Worm (Caenorhabditis elegans) whole organism, L4 larva: ENCODE measurements around the gene Y97E10AR.4.

ENCODE experiments used
- F37D6.2 ChIP-seq: sonication (generic microtip); optimal IDR thresholded peaks from 2 replicates; lab custom pipeline; 2016; ENCODE audit warnings: mild to moderate bottlenecking, missing genetic modification characterization, missing compliant biosample characterization
- F44E2.7 ChIP-seq: fragments of 200-800 bp; sonication (Bioruptor generic); IDR thresholded peaks from 2 replicates; pipeline ENCODE4 v2.1.2; 2022; ENCODE audit warnings: missing genetic modification characterization, missing compliant biosample characterization
- F49E8.2 ChIP-seq: sonication (generic microtip); optimal IDR thresholded peaks from 2 replicates; lab custom pipeline; 2016; ENCODE audit warnings: missing compliant biosample characterization, mild to moderate bottlenecking, missing genetic modification characterization, borderline replicate concordance
- R02D3.7 ChIP-seq: fragments of 150-350 bp; sonication (generic microtip); optimal IDR thresholded peaks from 3 replicates; lab custom pipeline; 2014; ENCODE audit warnings: missing biosample characterization, missing genetic modification characterization
- T20F7.1 ChIP-seq: fragments of 200-800 bp; sonication (Bioruptor generic); optimal IDR thresholded peaks from 2 replicates; lab custom pipeline; 2018; ENCODE audit warnings: mild to moderate bottlenecking, missing genetic modification characterization, missing compliant biosample characterization
- Y48G9A.11 ChIP-seq: fragments of 200-800 bp; sonication (Bioruptor generic); IDR thresholded peaks from 2 replicates; pipeline ENCODE4 v1.3.6; 2022; ENCODE audit warnings: missing genetic modification reagents, missing genetic modification characterization, missing compliant biosample characterization
- Y5F2A.4 ChIP-seq: fragments of 200-800 bp; sonication (Bioruptor generic); optimal IDR thresholded peaks from 2 replicates; lab custom pipeline; 2018; ENCODE audit warnings: mild to moderate bottlenecking, missing genetic modification characterization, missing compliant biosample characterization
- aha-1 ChIP-seq: fragments of 150-350 bp; peaks from one replicate; lab custom pipeline; 2014; ENCODE audit warnings: missing biosample characterization, missing genetic modification characterization
- ama-1 ChIP-seq: fragments of 150-350 bp; optimal IDR thresholded peaks from 2 replicates; lab custom pipeline; 2014; ENCODE audit warnings: inconsistent platforms, mixed read lengths
- ceh-20 ChIP-seq: fragments of 200-800 bp; sonication (Bioruptor generic); IDR thresholded peaks from 2 replicates; pipeline ENCODE4 v1.3.6; 2022; ENCODE audit warnings: missing genetic modification reagents, missing genetic modification characterization, missing compliant biosample characterization
- ceh-28 ChIP-seq: fragments of 150-350 bp; optimal IDR thresholded peaks from 2 replicates; lab custom pipeline; 2014; ENCODE audit warnings: missing biosample characterization, missing genetic modification reagents, missing genetic modification characterization
- ceh-44 ChIP-seq: fragments of 200-800 bp; sonication (Bioruptor generic); IDR thresholded peaks from 2 replicates; pipeline ENCODE4 v1.3.6; 2022; ENCODE audit warnings: missing genetic modification reagents, missing genetic modification characterization, missing compliant biosample characterization
- ces-1 ChIP-seq: fragments of 150-350 bp; sonication (generic microtip); optimal IDR thresholded peaks from 4 replicates; lab custom pipeline; 2014; ENCODE audit warnings: missing biosample characterization, missing genetic modification reagents, missing genetic modification characterization
- ctbp-1 ChIP-seq: fragments of 200-800 bp; sonication (Bioruptor generic); IDR thresholded peaks from 2 replicates; pipeline ENCODE4 v1.3.6; 2022; ENCODE audit warnings: missing genetic modification reagents, missing genetic modification characterization, missing compliant biosample characterization
- daf-16 ChIP-seq, 3 experiments: sonication (generic microtip); optimal IDR thresholded peaks; 2 replicates each; lab custom pipeline; 2016 to 2017; ENCODE audit warnings: missing genetic modification characterization in 3 of 3, missing genetic modification reagents in 3 of 3, mild to moderate bottlenecking in 2 of 3, missing compliant biosample characterization in 2 of 3, missing biosample characterization in 1 of 3, moderate library complexity in 1 of 3
- daf-19 ChIP-seq: fragments of 200-800 bp; sonication (Bioruptor generic); conservative IDR thresholded peaks from 2 replicates; pipeline ENCODE4 v1.3.6; 2022; ENCODE audit warnings: missing genetic modification characterization, missing compliant biosample characterization
- dmd-6 ChIP-seq: fragments of 200-800 bp; sonication (Bioruptor generic); IDR thresholded peaks from 2 replicates; pipeline ENCODE4 v1.3.6; 2022; ENCODE audit warnings: missing genetic modification reagents, missing genetic modification characterization, missing compliant biosample characterization
- dpl-1 ChIP-seq: fragments of 150-350 bp; optimal IDR thresholded peaks from 2 replicates; lab custom pipeline; 2014; ENCODE audit warnings: missing biosample characterization, missing genetic modification reagents, missing genetic modification characterization
- duxl-1 ChIP-seq: sonication (generic microtip); optimal IDR thresholded peaks from 2 replicates; lab custom pipeline; 2016; ENCODE audit warnings: mild to moderate bottlenecking, missing genetic modification characterization, moderate library complexity, missing compliant biosample characterization; ENCODE audit not compliant: poor library complexity
- dve-1 ChIP-seq: sonication (generic microtip); optimal IDR thresholded peaks from 2 replicates; lab custom pipeline; 2017; ENCODE audit warnings: antibody characterized with exemption, mild to moderate bottlenecking, missing genetic modification characterization, missing compliant biosample characterization; ENCODE audit not compliant: insufficient read depth
- egl-43 ChIP-seq: fragments of 200-800 bp; sonication (Bioruptor generic); IDR thresholded peaks from 2 replicates; pipeline ENCODE4 v1.3.6; 2022; ENCODE audit warnings: missing genetic modification reagents, missing genetic modification characterization, missing compliant biosample characterization
- fkh-10 ChIP-seq: fragments of 150-350 bp; optimal IDR thresholded peaks from 2 replicates; lab custom pipeline; 2014; ENCODE audit warnings: missing biosample characterization, missing genetic modification reagents, missing genetic modification characterization
- fos-1 ChIP-seq: fragments of 150-350 bp; optimal IDR thresholded peaks from 2 replicates; lab custom pipeline; 2014; ENCODE audit warnings: missing biosample characterization, missing genetic modification characterization
- hlh-11 ChIP-seq: fragments of 200-800 bp; sonication (Bioruptor generic); optimal IDR thresholded peaks from 2 replicates; lab custom pipeline; 2018; ENCODE audit warnings: mild to moderate bottlenecking, missing genetic modification characterization, missing compliant biosample characterization
- hlh-30 ChIP-seq: sonication (generic microtip); optimal IDR thresholded peaks from 2 replicates; lab custom pipeline; 2017; ENCODE audit warnings: antibody characterized with exemption, mild to moderate bottlenecking, missing genetic modification characterization, missing compliant biosample characterization; ENCODE audit not compliant: insufficient read depth
- hmg-1.1 ChIP-seq: fragments of 200-800 bp; sonication (Bioruptor generic); IDR thresholded peaks from 2 replicates; pipeline ENCODE4 v1.3.6; 2022; ENCODE audit warnings: missing genetic modification reagents, missing genetic modification characterization, missing compliant biosample characterization
- lin-1 ChIP-seq: fragments of 200-800 bp; sonication (Bioruptor generic); IDR thresholded peaks from 2 replicates; pipeline ENCODE4 v1.3.6; 2022; ENCODE audit warnings: missing genetic modification reagents, missing genetic modification characterization, missing compliant biosample characterization
- lin-38 ChIP-seq: fragments of 200-800 bp; sonication (Bioruptor generic); IDR thresholded peaks from 2 replicates; pipeline ENCODE4 v1.3.6; 2022; ENCODE audit warnings: missing genetic modification reagents, missing genetic modification characterization, missing compliant biosample characterization
- mdt-29 ChIP-seq: fragments of 200-800 bp; sonication (Bioruptor generic); IDR thresholded peaks from 2 replicates; pipeline ENCODE4 v1.3.6; 2022; ENCODE audit warnings: missing genetic modification reagents, missing genetic modification characterization, missing compliant biosample characterization
- mep-1 ChIP-seq: fragments of 150-350 bp; sonication (generic microtip); optimal IDR thresholded peaks from 3 replicates; lab custom pipeline; 2014; ENCODE audit warnings: missing biosample characterization, missing genetic modification characterization
- mes-2 ChIP-seq: sonication (generic microtip); optimal IDR thresholded peaks from 2 replicates; lab custom pipeline; 2016; ENCODE audit warnings: missing genotype, mild to moderate bottlenecking, missing genetic modification characterization, missing compliant biosample characterization; ENCODE audit not compliant: poor library complexity, severe bottlenecking
- nhr-102 ChIP-seq: sonication (generic microtip); optimal IDR thresholded peaks from 2 replicates; lab custom pipeline; 2016; ENCODE audit warnings: mild to moderate bottlenecking, missing genetic modification characterization, moderate library complexity, missing compliant biosample characterization
- nhr-28 ChIP-seq: fragments of 150-350 bp; optimal IDR thresholded peaks from 2 replicates; lab custom pipeline; 2014; ENCODE audit warnings: missing biosample characterization, missing genetic modification characterization
- nhr-48 ChIP-seq: sonication (generic microtip); optimal IDR thresholded peaks from 2 replicates; lab custom pipeline; 2016; ENCODE audit warnings: mild to moderate bottlenecking, missing genetic modification characterization, missing compliant biosample characterization
- pqm-1 ChIP-seq: sonication (generic microtip); optimal IDR thresholded peaks from 2 replicates; lab custom pipeline; 2017; ENCODE audit warnings: missing biosample characterization, missing genetic modification characterization
- saeg-2 ChIP-seq: fragments of 200-800 bp; sonication (Bioruptor generic); IDR thresholded peaks from 2 replicates; pipeline ENCODE4 v1.3.6; 2022; ENCODE audit warnings: missing genetic modification reagents, missing genetic modification characterization, missing compliant biosample characterization
- snpc-1.2 ChIP-seq: fragments of 200-800 bp; sonication (Bioruptor generic); IDR thresholded peaks from 2 replicates; pipeline ENCODE4 v1.3.6; 2022; ENCODE audit warnings: missing genetic modification reagents, missing genetic modification characterization, missing compliant biosample characterization
- spr-3 ChIP-seq: fragments of 200-800 bp; sonication (Bioruptor generic); optimal IDR thresholded peaks from 2 replicates; lab custom pipeline; 2018; ENCODE audit warnings: mild to moderate bottlenecking, missing genetic modification characterization, missing compliant biosample characterization
- tag-97 ChIP-seq: fragments of 200-800 bp; sonication (Bioruptor generic); IDR thresholded peaks from 2 replicates; pipeline ENCODE4 v1.3.6; 2022; ENCODE audit warnings: missing genetic modification characterization, missing compliant biosample characterization
- unc-39 ChIP-seq: sonication (generic microtip); optimal IDR thresholded peaks from 2 replicates; lab custom pipeline; 2017; ENCODE audit warnings: missing biosample characterization, missing genetic modification characterization
- unc-62 ChIP-seq, 3 experiments: fragments of 150-350 bp in 1 of 3; sonication (generic microtip); optimal IDR thresholded peaks in 2 of 3; peaks in 1 of 3; 1 replicate in 1 of 3; 2 replicates in 2 of 3; lab custom pipeline; 2014 to 2017; ENCODE audit warnings: missing biosample characterization in 3 of 3, missing genetic modification characterization in 3 of 3, missing genetic modification reagents in 3 of 3, missing genotype in 1 of 3
- vab-7 ChIP-seq: fragments of 200-800 bp; sonication (Bioruptor generic); IDR thresholded peaks from 2 replicates; pipeline ENCODE4 v1.3.6; 2022; ENCODE audit warnings: missing genetic modification reagents, missing genetic modification characterization, missing compliant biosample characterization
- zag-1 ChIP-seq: fragments of 150-350 bp; optimal IDR thresholded peaks from 2 replicates; lab custom pipeline; 2014; ENCODE audit warnings: missing biosample characterization, missing genetic modification characterization
- zfp-3 ChIP-seq: fragments of 200-800 bp; sonication (Bioruptor generic); conservative IDR thresholded peaks from 2 replicates; pipeline ENCODE4 v1.3.6; 2022; ENCODE audit warnings: missing genetic modification reagents, missing genetic modification characterization, missing compliant biosample characterization

Y97E10AR.4 gene

DNA sequence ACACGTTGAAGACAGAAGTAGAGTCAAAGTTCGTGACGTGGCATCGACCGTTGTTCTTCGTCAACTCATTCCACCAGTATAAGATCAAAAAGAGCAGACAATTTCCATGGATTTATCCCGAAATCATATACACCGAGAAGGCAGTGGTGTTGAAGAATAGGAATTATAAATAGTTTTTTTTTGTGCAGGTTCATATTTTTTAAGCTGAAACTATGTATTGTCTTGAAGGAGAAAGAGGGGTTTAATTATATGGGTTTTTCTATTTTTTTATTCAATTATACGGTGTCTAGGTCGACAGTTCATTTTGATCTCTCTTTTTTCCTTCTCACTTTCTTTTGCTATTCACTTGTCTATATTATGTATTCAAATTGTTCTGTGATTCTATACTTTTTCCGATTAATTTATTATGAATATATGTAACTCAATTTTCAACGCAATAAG, 29.1 kb upstream of the Y97E10AR.4 start (continued):
- TF ChIP-seq daf-16 (GFP tag; optimal IDR thresholded peaks at IDR 0.05; lab: Kevin White, UChicago): no peak
- TF ChIP-seq daf-16 (tag; optimal IDR thresholded peaks at IDR 0.05; lab: Kevin White, UChicago): no peak

DNA sequence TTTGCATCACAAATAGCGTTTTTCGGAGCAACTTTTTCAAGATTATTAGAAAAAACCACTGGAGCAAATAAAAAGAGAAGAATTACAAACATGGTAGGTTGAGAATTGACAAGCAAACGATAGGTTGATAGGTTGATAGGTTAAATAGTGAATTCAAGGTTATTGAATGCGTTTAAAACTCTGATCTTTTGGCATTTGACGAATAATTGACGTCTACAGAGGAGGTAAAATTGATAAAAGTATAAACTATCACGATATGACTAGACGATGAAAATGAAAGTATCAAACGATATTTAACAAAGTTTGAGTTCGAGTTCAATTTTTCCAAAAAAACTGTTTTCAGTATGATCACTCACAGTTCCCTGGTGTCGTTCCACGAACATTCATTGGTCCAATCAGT, 25.9 kb upstream of the Y97E10AR.4 start, which contains the start of gene ZC513.14:
Gene ZC513.14, minus strand, starts transcription at position 101 of the 400 bp plus-strand sequence.
- TF ChIP-seq egl-43 (no peak), hmg-1.1 (GFP tag; lab: Robert Waterston, UW) (no peak), hlh-30 (no peak), unc-39 (tag; lab: Kevin White, UChicago) (no peak), nhr-102 (tag; lab: Kevin White, UChicago) (no peak), F49E8.2 (tag; lab: Kevin White, UChicago) (no peak)

DNA sequence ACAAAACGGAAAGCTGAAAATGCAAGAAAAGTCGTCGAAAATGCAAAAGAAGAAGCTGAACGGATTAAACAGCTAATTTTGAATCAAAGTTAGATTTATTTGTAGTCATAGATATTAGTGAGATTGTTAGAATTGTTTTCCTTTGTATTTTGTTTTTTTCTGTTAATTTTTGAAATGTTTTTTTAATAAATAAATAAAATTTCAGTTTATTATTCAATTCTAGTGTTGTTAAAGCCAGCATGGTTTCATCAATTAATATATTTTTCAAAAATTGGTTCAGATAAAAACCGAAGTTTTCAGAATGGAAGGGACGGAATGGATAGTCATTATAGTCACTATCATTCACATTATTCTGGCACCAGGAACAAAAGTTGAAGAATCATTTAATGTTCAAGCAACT, 24.8 kb upstream of the Y97E10AR.4 start, which contains the start of gene algn-12:
Gene algn-12, plus strand, starts transcription at position 301 of the 400 bp plus-strand sequence.
- TF ChIP-seq unc-39 (tag; lab: Kevin White, UChicago): no peak
- TF ChIP-seq Y5F2A.4 (GFP tag; lab: Kevin White, UChicago): no peak
- no peak for TF ChIP-seq zag-1 (tag; lab: Kevin White, UChicago)
- no peak for TF ChIP-seq ctbp-1
- no peak for TF ChIP-seq lin-1

DNA sequence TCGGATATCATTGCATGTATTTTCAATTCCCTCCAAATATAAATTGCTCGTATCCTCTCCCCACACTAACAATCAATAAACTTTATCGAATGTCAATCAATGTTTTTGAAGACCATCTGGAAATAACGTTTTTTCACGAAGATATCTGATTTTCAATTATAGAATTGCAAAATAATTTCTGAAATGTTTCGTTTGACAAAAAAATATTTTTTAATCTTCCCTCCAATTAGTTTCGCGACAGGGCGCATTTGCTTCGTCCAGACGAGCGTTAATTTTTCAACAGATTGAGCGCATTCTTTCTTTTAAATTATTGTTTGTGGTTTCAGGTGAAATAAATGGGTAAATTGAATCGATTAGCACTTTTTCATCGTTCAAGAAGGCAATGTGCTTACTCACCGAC, 21.1 kb upstream of the Y97E10AR.4 start, which contains the start of gene vars-1:
Gene vars-1, plus strand, starts transcription at position 291 of the 400 bp plus-strand sequence.
- TF ChIP-seq mdt-29 (GFP tag; lab: Robert Waterston, UW) (no peak), ama-1 (peak; percentile 33), dpl-1 (GFP tag; lab: Kevin White, UChicago) (peak; percentile 93), zfp-3 (no peak), vab-7 (GFP tag; lab: Robert Waterston, UW) (no peak), dve-1 (tag; lab: Kevin White, UChicago) (no peak), tag-97 (GFP tag; lab: Robert Waterston, UW) (no peak), mep-1 (peak; percentile 17), aha-1 (tag; lab: Kevin White, UChicago) (peak; percentile 11), mes-2 (peak; percentile 58), saeg-2 (GFP tag; lab: Robert Waterston, UW) (no peak), F49E8.2 (tag; lab: Kevin White, UChicago) (peak; percentile 7), dmd-6 (GFP tag; lab: Robert Waterston, UW) (0 out of 2 replicates have a peak, but pooled peaks have one; percentile 13), fos-1 (tag; lab: Kevin White, UChicago) (no peak), F37D6.2 (no peak), ceh-44 (GFP tag; lab: Robert Waterston, UW) (no peak), ces-1 (GFP tag; lab: Kevin White, UChicago) (no peak), fkh-10 (GFP tag; lab: Kevin White, UChicago) (peak; percentile 7), unc-39 (tag; lab: Kevin White, UChicago) (no peak), spr-3 (GFP tag; lab: Kevin White, UChicago) (no peak), ceh-28 (tag; lab: Kevin White, UChicago) (no peak), Y48G9A.11 (GFP tag; lab: Robert Waterston, UW) (no peak), daf-19 (GFP tag; lab: Robert Waterston, UW) (no peak), nhr-28 (peak; percentile 38), snpc-1.2 (0 out of 2 replicates have a peak, but pooled peaks have one; percentile 31), nhr-48 (tag; lab: Kevin White, UChicago) (no peak), ceh-20 (GFP tag; lab: Robert Waterston, UW) (no peak), duxl-1 (peak; percentile 19), pqm-1 (tag; lab: Kevin White, UChicago) (no peak), lin-38 (GFP tag; lab: Robert Waterston, UW) (peak; percentile 93), unc-62 (GFP tag; optimal IDR thresholded peaks at IDR 0.05 in 1 of 2; lab: Kevin White, UChicago) (no peak), unc-62 (tag; optimal IDR thresholded peaks at IDR 0.05; lab: Kevin White, UChicago) (no peak), F44E2.7 (GFP tag; lab: Robert Waterston, UW) (no peak), hlh-30 (peak; percentile 49), T20F7.1 (GFP tag; lab: Kevin White, UChicago) (peak; percentile 46), R02D3.7 (no peak), hlh-11 (tag; lab: Kevin White, UChicago) (no peak)
